Fruit fly (Drosophila melanogaster) whole organism, wandering third instar larva: ENCODE data around the gene Mgat2.
A peak's percentile ranks its signal among the peaks of the same experiment; 100 is the strongest.

Source experiments
- Abd-B ChIP-seq: fragments of >200 bp; optimal IDR thresholded peaks from 2 replicates; lab custom pipeline; 2017; ENCODE audit warnings: missing biosample characterization, missing genetic modification characterization
- CG32264 ChIP-seq: fragments of 200-800 bp; sonication (Bioruptor generic); optimal IDR thresholded peaks from 2 replicates; lab custom pipeline; 2016; ENCODE audit warnings: missing biosample characterization, missing genetic modification characterization
- CG9705 ChIP-seq: fragments of 200-800 bp; sonication (Bioruptor generic); optimal IDR thresholded peaks from 2 replicates; lab custom pipeline; 2018; ENCODE audit warnings: missing biosample characterization, mild to moderate bottlenecking, missing genetic modification characterization
- CrebA ChIP-seq: fragments of 200-800 bp; sonication (Bioruptor generic); optimal IDR thresholded peaks from 2 replicates; lab custom pipeline; 2016; ENCODE audit warnings: missing biosample characterization, mild to moderate bottlenecking, missing genetic modification characterization, borderline replicate concordance
- Dfd ChIP-seq: fragments of >200 bp; optimal IDR thresholded peaks from 2 replicates; lab custom pipeline; 2017; ENCODE audit warnings: missing biosample characterization, missing genetic modification characterization
- Dif ChIP-seq: fragments of 200-275, 200-300 bp; sonication (Bioruptor generic); optimal IDR thresholded peaks from 2 replicates; lab custom pipeline; 2018; ENCODE audit warnings: missing biosample characterization, missing genetic modification characterization; ENCODE audit not compliant: partially characterized antibody
- GATAd ChIP-seq: sonication (Bioruptor generic); optimal IDR thresholded peaks from 2 replicates; lab custom pipeline; 2016; ENCODE audit warnings: missing biosample characterization, missing genetic modification characterization
- HLH106 ChIP-seq: fragments of 200-800 bp; optimal IDR thresholded peaks from 3 replicates; lab custom pipeline; 2019; ENCODE audit warnings: missing biosample characterization, mild to moderate bottlenecking, missing genetic modification characterization, moderate library complexity
- Hnf4 ChIP-seq: fragments of 200-800 bp; sonication (Bioruptor generic); optimal IDR thresholded peaks from 2 replicates; lab custom pipeline; 2016; ENCODE audit warnings: missing biosample characterization, mild to moderate bottlenecking, missing genetic modification characterization
- Hr78 ChIP-seq: fragments of >200 bp; optimal IDR thresholded peaks from 2 replicates; lab custom pipeline; 2017; ENCODE audit warnings: missing biosample characterization, missing genetic modification characterization
- Hr83 ChIP-seq: fragments of 200-300 bp; sonication (Bioruptor generic); optimal IDR thresholded peaks from 2 replicates; lab custom pipeline; 2016; ENCODE audit warnings: missing biosample characterization, mild to moderate bottlenecking, missing genetic modification characterization, moderate library complexity; ENCODE audit not compliant: poor library complexity, severe bottlenecking
- Jra ChIP-seq: sonication (Bioruptor generic); optimal IDR thresholded peaks from 2 replicates; lab custom pipeline; 2016; ENCODE audit warnings: missing biosample characterization, missing genetic modification characterization
- Mio ChIP-seq: sonication (Bioruptor generic); optimal IDR thresholded peaks from 2 replicates; lab custom pipeline; 2016; ENCODE audit warnings: missing biosample characterization, missing genetic modification characterization
- Myc ChIP-seq: fragments of >200 bp; optimal IDR thresholded peaks from 2 replicates; lab custom pipeline; 2017
- N ChIP-seq: fragments of >200 bp; optimal IDR thresholded peaks from 2 replicates; lab custom pipeline; 2018; ENCODE audit warnings: missing biosample characterization, missing external identifiers, missing genetic modification characterization
- OdsH ChIP-seq: fragments of 200-800 bp; sonication (Bioruptor generic); optimal IDR thresholded peaks from 2 replicates; lab custom pipeline; 2016; ENCODE audit warnings: missing biosample characterization, mild to moderate bottlenecking, missing genetic modification characterization
- Rel ChIP-seq, 2 experiments: fragments of 200-800 bp; sonication (Bioruptor generic) in 1 of 2; optimal IDR thresholded peaks; 2 replicates in 1 of 2; 3 replicates in 1 of 2; lab custom pipeline; 2016 to 2019; ENCODE audit warnings: mild to moderate bottlenecking in 2 of 2, missing biosample characterization in 2 of 2, missing genetic modification characterization in 2 of 2, moderate library complexity in 1 of 2
- Sp1 ChIP-seq: fragments of 200-800 bp; sonication (Bioruptor generic); optimal IDR thresholded peaks from 3 replicates; lab custom pipeline; 2019; ENCODE audit warnings: missing biosample characterization, mild to moderate bottlenecking, missing genetic modification characterization, moderate library complexity
- Vsx2 ChIP-seq: fragments of 200-300, 225-300 bp; sonication (Bioruptor generic); optimal IDR thresholded peaks from 2 replicates; lab custom pipeline; 2018; ENCODE audit warnings: missing biosample characterization, missing genetic modification characterization; ENCODE audit not compliant: partially characterized antibody
- br ChIP-seq: fragments of 200-800 bp; sonication (Bioruptor generic); optimal IDR thresholded peaks from 2 replicates; lab custom pipeline; 2016; ENCODE audit warnings: missing biosample characterization, missing genetic modification characterization
- brk ChIP-seq: fragments of 200-800 bp; sonication (Bioruptor generic); optimal IDR thresholded peaks from 2 replicates; lab custom pipeline; 2016; ENCODE audit warnings: missing biosample characterization, mild to moderate bottlenecking, missing genetic modification characterization
- dl ChIP-seq, 2 experiments: fragments of 175-275, 200-275 bp in 1 of 2; fragments of 200-275 bp in 1 of 2; sonication (Bioruptor generic); optimal IDR thresholded peaks; lab custom pipeline; 2018; ENCODE audit warnings: mild to moderate bottlenecking in 2 of 2, missing biosample characterization in 2 of 2, missing genetic modification characterization in 2 of 2, moderate library complexity in 2 of 2; ENCODE audit not compliant: partially characterized antibody in 2 of 2, insufficient read depth in 1 of 2
- dmrt93B ChIP-seq: fragments of 200-800 bp; sonication (Bioruptor generic); optimal IDR thresholded peaks from 2 replicates; lab custom pipeline; 2018; ENCODE audit warnings: missing biosample characterization, mild to moderate bottlenecking, missing genetic modification characterization
- dsf ChIP-seq: sonication (Bioruptor generic); optimal IDR thresholded peaks from 2 replicates; lab custom pipeline; 2016; ENCODE audit warnings: missing biosample characterization, missing genetic modification characterization, borderline replicate concordance
- ey ChIP-seq: fragments of 200-800 bp; sonication (Bioruptor generic); optimal IDR thresholded peaks from 2 replicates; lab custom pipeline; 2016; ENCODE audit warnings: missing biosample characterization, missing genetic modification characterization
- foxo ChIP-seq, 2 experiments: fragments of 200-800 bp; sonication (Bioruptor generic); optimal IDR thresholded peaks; 2 replicates in 1 of 2; 3 replicates in 1 of 2; lab custom pipeline; 2016 to 2017; ENCODE audit warnings: missing biosample characterization in 2 of 2, missing genetic modification characterization in 2 of 2
- fru ChIP-seq: fragments of 200-800 bp; sonication (Bioruptor generic); optimal IDR thresholded peaks from 3 replicates; lab custom pipeline; 2016; ENCODE audit warnings: missing biosample characterization, mild to moderate bottlenecking, missing genetic modification characterization
- h ChIP-seq: fragments of 200-800 bp; sonication (Bioruptor generic); optimal IDR thresholded peaks from 3 replicates; lab custom pipeline; 2016; ENCODE audit warnings: missing biosample characterization, mild to moderate bottlenecking, missing genetic modification characterization
- jim ChIP-seq: fragments of 175-275, 200-325 bp; sonication (Bioruptor generic); optimal IDR thresholded peaks from 2 replicates; lab custom pipeline; 2016; ENCODE audit warnings: missing biosample characterization, mild to moderate bottlenecking, missing genetic modification characterization
- lola ChIP-seq: fragments of >200 bp; optimal IDR thresholded peaks from 2 replicates; lab custom pipeline; 2017; ENCODE audit warnings: missing biosample characterization, missing genetic modification characterization
- pan ChIP-seq: fragments of >200 bp; optimal IDR thresholded peaks from 2 replicates; lab custom pipeline; 2017
- psq ChIP-seq: fragments of 200-800 bp; sonication (Bioruptor generic); optimal IDR thresholded peaks from 3 replicates; lab custom pipeline; 2017; ENCODE audit warnings: missing biosample characterization, mild to moderate bottlenecking, missing genetic modification characterization, moderate library complexity
- rgr ChIP-seq: fragments of 200-800 bp; sonication (Bioruptor generic); optimal IDR thresholded peaks from 3 replicates; lab custom pipeline; 2016; ENCODE audit warnings: missing biosample characterization, mild to moderate bottlenecking, missing genetic modification characterization
- sage ChIP-seq: fragments of 200-800 bp; sonication (Bioruptor generic); optimal IDR thresholded peaks from 2 replicates; lab custom pipeline; 2016; ENCODE audit warnings: missing biosample characterization, mild to moderate bottlenecking, missing genetic modification characterization
- sv ChIP-seq: fragments of 200-800 bp; sonication (Bioruptor generic); optimal IDR thresholded peaks from 3 replicates; lab custom pipeline; 2016; ENCODE audit warnings: missing biosample characterization, missing genetic modification characterization
- tai ChIP-seq: sonication (Bioruptor generic); optimal IDR thresholded peaks from 2 replicates; lab custom pipeline; 2016; ENCODE audit warnings: missing biosample characterization, missing genetic modification characterization
- usp ChIP-seq: fragments of >200 bp; optimal IDR thresholded peaks from 2 replicates; lab custom pipeline; 2017; ENCODE audit warnings: missing biosample characterization, missing genetic modification characterization
- woc ChIP-seq: sonication (Bioruptor generic); optimal IDR thresholded peaks from 2 replicates; lab custom pipeline; 2016; ENCODE audit warnings: missing biosample characterization, mild to moderate bottlenecking, missing genetic modification characterization

The Mgat2 gene

dm6 chr3R:30059944-30060343 lies 37.9 kb upstream of the Mgat2 start:
- no peak for TF ChIP-seq sv (GFP tag; lab: Kevin White, UChicago)
- no peak for TF ChIP-seq ey
- TF ChIP-seq foxo (GFP tag; optimal IDR thresholded peaks at IDR 0.05; lab: Kevin White, UChicago): no peak
- TF ChIP-seq N (GFP tag; lab: Kevin White, UChicago): no peak
- no peak for TF ChIP-seq jim
- no peak for TF ChIP-seq Dfd (GFP tag; lab: Kevin White, UChicago)
- no peak for TF ChIP-seq Mio
- TF ChIP-seq OdsH: no peak
- no peak for TF ChIP-seq tai (GFP tag; lab: Kevin White, UChicago)
- TF ChIP-seq dsf: no peak
- TF ChIP-seq woc: no peak
- TF ChIP-seq dmrt93B: no peak
- no peak for TF ChIP-seq CrebA (GFP tag; lab: Kevin White, UChicago)
- no peak for TF ChIP-seq Abd-B (GFP tag; lab: Kevin White, UChicago)
- TF ChIP-seq CG9705 (GFP tag; lab: Kevin White, UChicago): no peak
- no peak for TF ChIP-seq Hr83 (GFP tag; lab: Kevin White, UChicago)

dm6 chr3R:30058057-30058868 lies 36.2 kb upstream of the Mgat2 start, which contains the start of gene sima:
Gene sima (plus strand): TSS chr3R:30058311.
- TF ChIP-seq GATAd (GFP tag; lab: Kevin White, UChicago) (no peak), Myc (lab: Kevin White, UChicago) (no peak), Sp1 (GFP tag; lab: Kevin White, UChicago) (peak; percentile 5), Hr83 (GFP tag; lab: Kevin White, UChicago) (peak; percentile 9), Rel (GFP tag; optimal IDR thresholded peaks at IDR 0.05; lab: Kevin White, UChicago) (no peak), Rel (tag; optimal IDR thresholded peaks at IDR 0.05; lab: Kevin White, UChicago) (peak; percentile 27), h (GFP tag; lab: Kevin White, UChicago) (peak; percentile 38), foxo (GFP tag; optimal IDR thresholded peaks at IDR 0.05; lab: Kevin White, UChicago) (peak in 1 of 2 experiments; percentile 28), HLH106 (tag; lab: Kevin White, UChicago) (peak; percentile 22), woc (peak; percentile 72), Hnf4 (peak; percentile 21), rgr (GFP tag; lab: Kevin White, UChicago) (peak; percentile 34), psq (peak; percentile 96), Mio (no peak)

- TF ChIP-seq tai (GFP tag; lab: Kevin White, UChicago) (no peak), Sp1 (GFP tag; lab: Kevin White, UChicago) (peak; percentile 82), Myc (lab: Kevin White, UChicago) (peak; percentile 94), Vsx2 (GFP tag; lab: Kevin White, UChicago) (no peak), brk (GFP tag; lab: Kevin White, UChicago) (no peak), Dfd (GFP tag; lab: Kevin White, UChicago) (no peak), rgr (GFP tag; lab: Kevin White, UChicago) (peak; percentile 93), OdsH (peak; percentile 81), Jra (GFP tag; lab: Kevin White, UChicago) (peak; percentile 85), Hnf4 (no peak), usp (no peak), jim (no peak), sv (GFP tag; lab: Kevin White, UChicago) (peak; percentile 43), Dif (GFP tag; lab: Kevin White, UChicago) (no peak), Abd-B (GFP tag; lab: Kevin White, UChicago) (no peak), fru (GFP tag; lab: Kevin White, UChicago) (peak; percentile 85), psq (peak; percentile 80), ey (peak; percentile 91), lola (GFP tag; lab: Kevin White, UChicago) (no peak), pan (no peak), dl (GFP tag; optimal IDR thresholded peaks at IDR 0.05; lab: Kevin White, UChicago; ENCODE audit: insufficient read depth in 1 of 2, partially characterized antibody in 2 of 2) (no peak), h (GFP tag; lab: Kevin White, UChicago) (peak; percentile 91), woc (peak; percentile 81), sage (GFP tag; lab: Kevin White, UChicago) (peak; percentile 62), Hr83 (GFP tag; lab: Kevin White, UChicago) (peak; percentile 72), Mio (peak; percentile 17), CrebA (GFP tag; lab: Kevin White, UChicago) (no peak), dmrt93B (peak; percentile 52), CG9705 (GFP tag; lab: Kevin White, UChicago) (peak; percentile 77), HLH106 (tag; lab: Kevin White, UChicago) (peak; percentile 89), N (GFP tag; lab: Kevin White, UChicago) (no peak), foxo (GFP tag; optimal IDR thresholded peaks at IDR 0.05; lab: Kevin White, UChicago) (peak in 1 of 2 experiments; percentile 88), Rel (GFP tag; optimal IDR thresholded peaks at IDR 0.05; lab: Kevin White, UChicago) (no peak), Rel (tag; optimal IDR thresholded peaks at IDR 0.05; lab: Kevin White, UChicago) (peak; percentile 86), br (peak; percentile 87), dsf (peak; percentile 69), CG32264 (GFP tag; lab: Kevin White, UChicago) (peak; percentile 52), Hr78 (GFP tag; lab: Kevin White, UChicago) (no peak), GATAd (GFP tag; lab: Kevin White, UChicago) (peak; percentile 65)
These were observed 34.6 kb upstream of the Mgat2 start, which contains the start of the genes CG7950 and Rpp14a for dm6 chr3R:30056592-30057135. Gene CG7950 (plus strand): TSS chr3R:30056859. Gene Rpp14a (plus strand): TSS chr3R:30056859.
